Fruit fly (Drosophila melanogaster) whole organism, embryonic: ENCODE results near the gene Ctr1A.

Experiments used
- B-H1 ChIP-seq: fragments of 200-800 bp; sonication (Bioruptor generic); IDR thresholded peaks from 3 replicates; pipeline ENCODE4 v1.3.6; 2022; ENCODE audit warnings: missing biosample characterization, missing genetic modification characterization
- CG10147 ChIP-seq: fragments of 200-800 bp; sonication (Bioruptor generic); optimal IDR thresholded peaks from 2 replicates; lab custom pipeline; 2019; ENCODE audit warnings: missing biosample characterization, mild to moderate bottlenecking, missing genetic modification characterization, moderate library complexity
- CG11093 ChIP-seq: fragments of 200-800 bp; sonication (Bioruptor generic); IDR thresholded peaks from 3 replicates; pipeline ENCODE4 v1.3.6; 2022; ENCODE audit warnings: missing biosample characterization, missing genetic modification characterization
- CG13624 ChIP-seq: fragments of 200-800 bp; sonication (Bioruptor generic); optimal IDR thresholded peaks from 2 replicates; lab custom pipeline; 2016; ENCODE audit warnings: missing biosample characterization, missing genetic modification characterization
- CG17568 ChIP-seq: fragments of 200-800 bp; sonication (Bioruptor generic); optimal IDR thresholded peaks from 2 replicates; lab custom pipeline; 2018; ENCODE audit warnings: missing biosample characterization, mild to moderate bottlenecking, missing genetic modification characterization, moderate library complexity
- CG18011 ChIP-seq: fragments of 200-800 bp; sonication (Bioruptor generic); optimal IDR thresholded peaks from 2 replicates; lab custom pipeline; 2017; ENCODE audit warnings: missing biosample characterization, missing genetic modification characterization, mild to moderate bottlenecking, moderate library complexity, missing genotype
- CG1832 ChIP-seq: fragments of 200-800 bp; sonication (Bioruptor generic); optimal IDR thresholded peaks from 2 replicates; lab custom pipeline; 2017; ENCODE audit warnings: missing biosample characterization, mild to moderate bottlenecking, missing genetic modification characterization, inconsistent platforms
- CG2116 ChIP-seq: fragments of 200-800 bp; sonication (Bioruptor generic); optimal IDR thresholded peaks from 3 replicates; lab custom pipeline; 2018; ENCODE audit warnings: missing biosample characterization, mild to moderate bottlenecking, missing genetic modification characterization
- CG32772 ChIP-seq: fragments of 200-800 bp; sonication (Bioruptor generic); IDR thresholded peaks from 2 replicates; pipeline ENCODE4 v1.3.6; 2022; ENCODE audit warnings: missing biosample characterization, missing genetic modification characterization
- CG3838 ChIP-seq: fragments of 200-800 bp; sonication (Bioruptor generic); optimal IDR thresholded peaks from 3 replicates; lab custom pipeline; 2016; ENCODE audit warnings: missing biosample characterization, missing genetic modification characterization
- CG5180 ChIP-seq: fragments of 200-800 bp; sonication (Bioruptor generic); optimal IDR thresholded peaks from 3 replicates; lab custom pipeline; 2017; ENCODE audit warnings: missing biosample characterization, missing genetic modification characterization, mild to moderate bottlenecking, moderate library complexity, missing genetic modification reagents
- CG7745 ChIP-seq: fragments of 200-800 bp; sonication (Bioruptor generic); optimal IDR thresholded peaks from 2 replicates; lab custom pipeline; 2018; ENCODE audit warnings: missing biosample characterization, mild to moderate bottlenecking, missing genetic modification characterization, moderate library complexity
- CG8281 ChIP-seq: fragments of 200-800 bp; sonication (Bioruptor generic); optimal IDR thresholded peaks from 2 replicates; lab custom pipeline; 2018; ENCODE audit warnings: missing biosample characterization, mild to moderate bottlenecking, missing genetic modification characterization, moderate library complexity
- CG8944 ChIP-seq: fragments of 200-800 bp; sonication (Bioruptor generic); optimal IDR thresholded peaks from 3 replicates; lab custom pipeline; 2016; ENCODE audit warnings: missing biosample characterization, missing genetic modification characterization
- CG9215 ChIP-seq: fragments of 200-800 bp; sonication (Bioruptor generic); IDR thresholded peaks from 2 replicates; pipeline ENCODE4 v1.3.6; 2022; ENCODE audit warnings: missing biosample characterization, missing genetic modification characterization
- CG9437 ChIP-seq: fragments of 200-800 bp; sonication (Bioruptor generic); optimal IDR thresholded peaks from 2 replicates; lab custom pipeline; 2018; ENCODE audit warnings: missing biosample characterization, mild to moderate bottlenecking, missing genetic modification characterization
- Doc3 ChIP-seq: fragments of 200-800 bp; sonication (Bioruptor generic); IDR thresholded peaks from 3 replicates; pipeline ENCODE4 v1.3.6; 2022; ENCODE audit warnings: missing biosample characterization, missing genetic modification characterization; ENCODE audit not compliant: partially characterized antibody
- Elba2 ChIP-seq: fragments of 200-800 bp; sonication (Bioruptor generic); optimal IDR thresholded peaks from 3 replicates; lab custom pipeline; 2016; ENCODE audit warnings: missing biosample characterization, missing genetic modification characterization
- H15 ChIP-seq: fragments of 200-800 bp; sonication (Bioruptor generic); IDR thresholded peaks from 3 replicates; pipeline ENCODE4 v1.3.6; 2022; ENCODE audit warnings: missing biosample characterization, missing genetic modification characterization
- HHEX ChIP-seq: fragments of 200-800 bp; sonication (Bioruptor generic); optimal IDR thresholded peaks from 3 replicates; lab custom pipeline; 2017; ENCODE audit warnings: missing biosample characterization, mild to moderate bottlenecking, missing genetic modification characterization, missing genetic modification reagents
- Kr ChIP-seq: fragments of 200-800 bp; sonication (Bioruptor generic); optimal IDR thresholded peaks from 2 replicates; lab custom pipeline; 2017; ENCODE audit warnings: missing biosample characterization, mild to moderate bottlenecking, missing genetic modification characterization
- Mrtf ChIP-seq: fragments of 200-800 bp; sonication (Bioruptor generic); IDR thresholded peaks from 3 replicates; pipeline ENCODE4 v1.3.6; 2022; ENCODE audit warnings: missing biosample characterization, missing genetic modification characterization
- Ptx1 ChIP-seq: fragments of 200-800 bp; sonication (Bioruptor generic); IDR thresholded peaks from 2 replicates; pipeline ENCODE4 v1.3.6; 2022; ENCODE audit warnings: missing biosample characterization, missing genetic modification characterization
- Sox100B ChIP-seq: fragments of 200-800 bp; sonication (Bioruptor generic); optimal IDR thresholded peaks from 3 replicates; lab custom pipeline; 2018; ENCODE audit warnings: missing biosample characterization, mild to moderate bottlenecking, missing genetic modification characterization
- Sry-δ ChIP-seq: fragments of 200-800 bp; sonication (Bioruptor generic); optimal IDR thresholded peaks from 2 replicates; lab custom pipeline; 2016; ENCODE audit warnings: missing biosample characterization, missing genetic modification characterization
- Vsx1 ChIP-seq: fragments of 200-800 bp; sonication (Bioruptor generic); optimal IDR thresholded peaks from 2 replicates; lab custom pipeline; 2017; ENCODE audit warnings: missing biosample characterization, mild to moderate bottlenecking, missing genetic modification characterization, missing genetic modification reagents
- Xbp1 ChIP-seq: fragments of 200-800 bp; sonication (Bioruptor generic); optimal IDR thresholded peaks from 3 replicates; lab custom pipeline; 2016; ENCODE audit warnings: missing biosample characterization, mild to moderate bottlenecking, missing genetic modification characterization
- abd-A ChIP-seq: fragments of 200-800 bp; sonication (Bioruptor generic); optimal IDR thresholded peaks from 3 replicates; lab custom pipeline; 2019; ENCODE audit warnings: missing biosample characterization, mild to moderate bottlenecking, missing genetic modification characterization, moderate library complexity
- amos ChIP-seq: fragments of 200-800 bp; sonication (Bioruptor generic); IDR thresholded peaks from 2 replicates; pipeline ENCODE4 v1.3.6; 2022; ENCODE audit warnings: missing biosample characterization, missing genetic modification characterization; ENCODE audit not compliant: partially characterized antibody
- ase ChIP-seq: fragments of 200-800 bp; sonication (Bioruptor generic); IDR thresholded peaks from 3 replicates; pipeline ENCODE4 v1.3.6; 2022; ENCODE audit warnings: missing biosample characterization, missing genetic modification characterization
- crol ChIP-seq: fragments of 200-800 bp; sonication (Bioruptor generic); IDR thresholded peaks from 2 replicates; pipeline ENCODE4 v1.3.6; 2022; ENCODE audit warnings: missing biosample characterization, missing genetic modification characterization
- dm ChIP-seq: fragments of 200-800 bp; sonication (Bioruptor generic); optimal IDR thresholded peaks from 3 replicates; lab custom pipeline; 2016; ENCODE audit warnings: missing biosample characterization, missing genetic modification characterization
- en ChIP-seq: fragments of 200-800 bp; sonication (Bioruptor generic); optimal IDR thresholded peaks from 2 replicates; lab custom pipeline; 2016; ENCODE audit warnings: missing biosample characterization, missing genetic modification characterization
- fd3F ChIP-seq: fragments of 200-800 bp; sonication (Bioruptor generic); optimal IDR thresholded peaks from 2 replicates; lab custom pipeline; 2018; ENCODE audit warnings: missing biosample characterization, mild to moderate bottlenecking, missing genetic modification characterization, moderate library complexity
- jumu ChIP-seq: fragments of 200-800 bp; sonication (Bioruptor generic); optimal IDR thresholded peaks from 3 replicates; lab custom pipeline; 2016; ENCODE audit warnings: missing biosample characterization, missing genetic modification characterization
- lab ChIP-seq: fragments of 200-800 bp; sonication (Bioruptor generic); optimal IDR thresholded peaks from 3 replicates; lab custom pipeline; 2017; ENCODE audit warnings: missing biosample characterization, missing genetic modification characterization, mild to moderate bottlenecking, moderate library complexity, missing genetic modification reagents
- lola ChIP-seq, 3 experiments: fragments of >200 bp in 2 of 3; fragments of 200-800 bp in 1 of 3; sonication (Bioruptor generic) in 1 of 3; optimal IDR thresholded peaks; 2 replicates each; lab custom pipeline; 2017 to 2019; ENCODE audit warnings: missing biosample characterization in 3 of 3, missing genetic modification characterization in 3 of 3, mild to moderate bottlenecking in 1 of 3, moderate library complexity in 1 of 3
- maf-S ChIP-seq: fragments of 200-800 bp; sonication (Bioruptor generic); optimal IDR thresholded peaks from 2 replicates; lab custom pipeline; 2016; ENCODE audit warnings: missing biosample characterization, missing genetic modification characterization
- onecut ChIP-seq: fragments of 200-800 bp; sonication (Bioruptor generic); IDR thresholded peaks from 2 replicates; pipeline ENCODE4 v1.3.6; 2022; ENCODE audit warnings: missing biosample characterization, missing genetic modification characterization
- p53 ChIP-seq: fragments of 200-800 bp; sonication (Bioruptor generic); optimal IDR thresholded peaks from 2 replicates; lab custom pipeline; 2016; ENCODE audit warnings: missing biosample characterization, missing genetic modification characterization
- pros ChIP-seq: fragments of 200-800 bp; sonication (Bioruptor generic); optimal IDR thresholded peaks from 3 replicates; lab custom pipeline; 2019; ENCODE audit warnings: missing biosample characterization, mild to moderate bottlenecking, missing genetic modification characterization, moderate library complexity
- pum ChIP-seq: fragments of 200-800 bp; sonication (Bioruptor generic); optimal IDR thresholded peaks from 2 replicates; lab custom pipeline; 2016; ENCODE audit warnings: missing biosample characterization, missing genetic modification characterization
- repo ChIP-seq: fragments of 200-800 bp; sonication (Bioruptor generic); optimal IDR thresholded peaks from 2 replicates; lab custom pipeline; 2016; ENCODE audit warnings: missing biosample characterization, missing genetic modification characterization
- tgo ChIP-seq: fragments of 200-800 bp; sonication (Bioruptor generic); IDR thresholded peaks from 3 replicates; pipeline ENCODE4 v1.3.6; 2022; ENCODE audit warnings: missing biosample characterization, missing genetic modification characterization
- tio ChIP-seq: fragments of 200-800 bp; sonication (Bioruptor generic); optimal IDR thresholded peaks from 2 replicates; lab custom pipeline; 2017; ENCODE audit warnings: missing biosample characterization, missing genetic modification characterization, inconsistent platforms
- tll ChIP-seq, 2 experiments: fragments of 200-800 bp in 1 of 2; fragments of >200 bp in 1 of 2; sonication (Bioruptor generic) in 1 of 2; optimal IDR thresholded peaks; 2 replicates each; lab custom pipeline; 2017 to 2019; ENCODE audit warnings: missing biosample characterization in 2 of 2, missing genetic modification characterization in 2 of 2, mild to moderate bottlenecking in 1 of 2, moderate library complexity in 1 of 2
- twi ChIP-seq: fragments of 200-800 bp; optimal IDR thresholded peaks from 2 replicates; lab custom pipeline; 2019; ENCODE audit warnings: missing biosample characterization, mild to moderate bottlenecking, missing genetic modification characterization, moderate library complexity
- usp ChIP-seq: fragments of >200 bp; optimal IDR thresholded peaks from 2 replicates; lab custom pipeline; 2017; ENCODE audit warnings: missing biosample characterization, missing genetic modification characterization
- vnd ChIP-seq: fragments of 200-800 bp; sonication (Bioruptor generic); IDR thresholded peaks from 3 replicates; pipeline ENCODE4 v1.3.6; 2022; ENCODE audit warnings: missing biosample characterization, missing genetic modification characterization; ENCODE audit not compliant: partially characterized antibody
- zf30C ChIP-seq: fragments of 200-800 bp; sonication (Bioruptor generic); optimal IDR thresholded peaks from 3 replicates; lab custom pipeline; 2018; ENCODE audit warnings: missing biosample characterization, mild to moderate bottlenecking, missing genetic modification characterization

Gene Ctr1A

DNA sequence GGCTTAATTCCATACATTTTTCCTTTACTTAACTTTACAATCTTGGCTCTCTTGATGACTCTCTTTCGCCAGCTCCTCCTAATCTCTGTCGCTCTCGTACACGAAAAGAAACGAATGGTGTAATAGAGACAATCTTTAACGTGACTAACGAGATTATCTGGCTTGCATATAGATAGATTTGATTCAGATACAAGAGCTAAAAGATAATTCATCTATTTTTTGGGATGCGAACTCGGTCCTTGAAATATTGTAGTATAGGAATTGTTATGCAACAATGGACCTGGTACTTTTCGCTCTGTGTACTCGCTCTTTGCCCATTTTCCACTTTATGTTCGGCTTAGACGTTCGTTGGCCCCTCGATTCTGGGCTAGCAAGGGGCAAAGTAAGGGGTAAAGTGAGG is 49.8 kb downstream of the Ctr1A start (continued):
- peak; percentile 77 for TF ChIP-seq jumu (GFP tag; lab: Kevin White, UChicago)
- peak; percentile 51 for TF ChIP-seq onecut (GFP tag; lab: Robert Waterston, UW)
- peak; percentile 55 for TF ChIP-seq CG8281 (tag; lab: Kevin White, UChicago)
- peak; percentile 64 for TF ChIP-seq Sox100B (GFP tag; lab: Kevin White, UChicago)
- peak; percentile 40 for TF ChIP-seq twi (tag; lab: Kevin White, UChicago)
- no peak for TF ChIP-seq CG1832
- TF ChIP-seq tgo, result peak; percentile 79
- peak; percentile 49 for TF ChIP-seq CG10147 (GFP tag; lab: Kevin White, UChicago)
- peak; percentile 60 for TF ChIP-seq maf-S (GFP tag; lab: Kevin White, UChicago)
- TF ChIP-seq CG5180 (GFP tag; lab: Kevin White, UChicago), result peak; percentile 72
- peak; percentile 67 for TF ChIP-seq B-H1 (GFP tag; lab: Robert Waterston, UW)
- peak; percentile 49 for TF ChIP-seq en (GFP tag; lab: Kevin White, UChicago)
- TF ChIP-seq zf30C (GFP tag; lab: Kevin White, UChicago), result peak; percentile 83
- peak; percentile 50 for TF ChIP-seq dm (GFP tag; lab: Kevin White, UChicago)
- peak; percentile 89 for TF ChIP-seq lab (GFP tag; lab: Kevin White, UChicago)
- no peak for TF ChIP-seq tll (GFP tag; optimal IDR thresholded peaks at IDR 0.05; lab: Kevin White, UChicago)
- TF ChIP-seq CG9215, result peak; percentile 61
- TF ChIP-seq Sry-δ, result peak; percentile 28
- peak; percentile 75 for TF ChIP-seq CG32772 (GFP tag; lab: Robert Waterston, UW)
- no peak for TF ChIP-seq abd-A (tag; lab: Kevin White, UChicago)
- TF ChIP-seq CG17568 (GFP tag; lab: Kevin White, UChicago), result peak; percentile 37
- peak; percentile 71 for TF ChIP-seq pum (GFP tag; lab: Kevin White, UChicago)
- TF ChIP-seq lola (GFP tag; optimal IDR thresholded peaks at IDR 0.05; lab: Kevin White, UChicago), result peak in 1 of 3 experiments; percentile 63
- TF ChIP-seq Doc3 (GFP tag; lab: Robert Waterston, UW), result no peak
- peak; percentile 68; the same call in 2 of the 3 replicates for TF ChIP-seq Mrtf (GFP tag; lab: Robert Waterston, UW)
- TF ChIP-seq H15, result peak; percentile 30; the same call in 1 of the 3 replicates
- TF ChIP-seq CG18011 (GFP tag; lab: Kevin White, UChicago), result peak; percentile 16
- TF ChIP-seq HHEX (GFP tag; lab: Kevin White, UChicago), result peak; percentile 80
- TF ChIP-seq Vsx1 (GFP tag; lab: Kevin White, UChicago), result peak; percentile 35
- no peak for TF ChIP-seq CG3838
- no peak for TF ChIP-seq CG7745 (tag; lab: Kevin White, UChicago)
- TF ChIP-seq vnd (GFP tag; lab: Robert Waterston, UW), result no peak
- peak; percentile 66 for TF ChIP-seq CG9437 (GFP tag; lab: Kevin White, UChicago)
- TF ChIP-seq CG13624 (GFP tag; lab: Kevin White, UChicago), result peak; percentile 81
- TF ChIP-seq CG2116 (GFP tag; lab: Kevin White, UChicago), result peak; percentile 41
- peak; percentile 64 for TF ChIP-seq CG8944 (GFP tag; lab: Kevin White, UChicago)
- TF ChIP-seq amos, result no peak
- peak; percentile 66 for TF ChIP-seq repo (GFP tag; lab: Kevin White, UChicago)
- peak; percentile 33 for TF ChIP-seq p53 (GFP tag; lab: Kevin White, UChicago)
- peak; percentile 79 for TF ChIP-seq Ptx1
- TF ChIP-seq Elba2 (GFP tag; lab: Kevin White, UChicago), result no peak
- TF ChIP-seq ase (GFP tag; lab: Robert Waterston, UW), result peak; percentile 44; the same call in 1 of the 3 replicates
- no peak for TF ChIP-seq Kr (GFP tag; lab: Kevin White, UChicago)
- no peak for TF ChIP-seq pros (GFP tag; lab: Kevin White, UChicago)
- peak; percentile 47 for TF ChIP-seq tio (GFP tag; lab: Kevin White, UChicago)
- peak; percentile 65 for TF ChIP-seq fd3F (GFP tag; lab: Kevin White, UChicago)
- peak; percentile 78 for TF ChIP-seq Xbp1
- TF ChIP-seq CG11093 (GFP tag; lab: Robert Waterston, UW), result peak; percentile 61; the same call in 1 of the 3 replicates
- TF ChIP-seq usp (GFP tag; lab: Kevin White, UChicago), result no peak
- TF ChIP-seq crol (GFP tag; lab: Robert Waterston, UW), result no peak; the same call in 1 of the 2 replicates
